Worm (Caenorhabditis elegans) whole organism, young adult: Measurements from ENCODE around the gene nlp-80.

Experiments used
- attf-5 ChIP-seq: fragments of 200-800 bp; sonication (Bioruptor generic); optimal IDR thresholded peaks from 2 replicates; lab custom pipeline; 2018; ENCODE audit warnings: mild to moderate bottlenecking, missing genetic modification characterization, missing compliant biosample characterization
- unc-130 ChIP-seq: sonication (generic microtip); optimal IDR thresholded peaks from 2 replicates; lab custom pipeline; 2016; ENCODE audit warnings: missing genetic modification reagents, missing genetic modification characterization, missing compliant biosample characterization

ce11 chrV:11056484-11056883 is 8.9 kb downstream of the nlp-80 start:
- no peak for TF ChIP-seq attf-5 (GFP tag; lab: Kevin White, UChicago)
- TF ChIP-seq unc-130 (GFP tag; lab: Kevin White, UChicago) = no peak
